Fruit fly (Drosophila melanogaster): ENCODE data around the gene CG6833.

DNA sequence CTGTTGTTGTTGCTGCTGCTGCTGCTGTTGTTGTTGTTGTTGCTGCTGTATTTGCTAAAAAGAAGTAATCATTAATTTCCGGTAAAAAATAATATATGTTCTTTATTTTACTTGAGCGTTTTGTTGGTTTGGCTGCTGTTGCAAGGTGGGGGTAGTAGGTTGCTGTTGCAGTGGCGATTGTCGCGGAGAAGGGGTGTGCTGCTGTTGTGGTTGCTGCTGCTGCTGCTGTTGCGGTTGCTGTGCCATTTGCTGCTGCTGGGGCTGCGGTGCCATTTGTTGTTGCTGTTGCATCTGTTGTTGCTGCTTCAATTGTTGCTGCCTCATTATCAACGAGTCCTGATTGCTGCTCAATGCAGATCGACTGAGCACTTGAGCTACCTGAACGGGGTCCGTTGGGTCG is 25.3 kb upstream of the CG6833 start:
- TF ChIP-seq CG7045 (GFP tag; optimal IDR thresholded peaks at IDR 0.05) (no peak), tj (GFP tag; optimal IDR thresholded peaks at IDR 0.05) (no peak), toe (GFP tag; optimal IDR thresholded peaks at IDR 0.05) (no peak), CG12768 (GFP tag; optimal IDR thresholded peaks at IDR 0.05) (no peak), CG33017 (tag; optimal IDR thresholded peaks at IDR 0.05) (no peak), pad (GFP tag; optimal IDR thresholded peaks at IDR 0.05) (no peak), CG7101 (tag; optimal IDR thresholded peaks at IDR 0.05) (no peak), cic (GFP tag; optimal IDR thresholded peaks at IDR 0.05) (no peak), CG11617 (GFP tag; optimal IDR thresholded peaks at IDR 0.05) (no peak), Crg-1 (GFP tag; optimal IDR thresholded peaks at IDR 0.05) (no peak)

Data from whole organism, adult.